Worm (Caenorhabditis elegans) whole organism, L4 larva: Measurements from ENCODE around the gene C15H9.4.

Experiments
- D1046.2 ChIP-seq: fragments of 200-800 bp; sonication (Bioruptor generic); IDR thresholded peaks from 2 replicates; pipeline ENCODE4 v1.3.6; 2022; ENCODE audit warnings: missing genetic modification characterization, missing compliant biosample characterization
- F10B5.3 ChIP-seq: sonication (generic microtip); optimal IDR thresholded peaks from 2 replicates; lab custom pipeline; 2016; ENCODE audit warnings: mild to moderate bottlenecking, missing genetic modification characterization, missing compliant biosample characterization
- F37D6.2 ChIP-seq: sonication (generic microtip); optimal IDR thresholded peaks from 2 replicates; lab custom pipeline; 2016; ENCODE audit warnings: mild to moderate bottlenecking, missing genetic modification characterization, missing compliant biosample characterization
- R02D3.7 ChIP-seq: fragments of 150-350 bp; sonication (generic microtip); optimal IDR thresholded peaks from 3 replicates; lab custom pipeline; 2014; ENCODE audit warnings: missing biosample characterization, missing genetic modification characterization
- T26A8.4 ChIP-seq: fragments of 200-800 bp; sonication (Bioruptor generic); IDR thresholded peaks from 2 replicates; pipeline ENCODE4 v1.3.6; 2022; ENCODE audit warnings: missing genetic modification characterization, missing compliant biosample characterization
- Y75B8A.6 ChIP-seq: fragments of 200-800 bp; sonication (Bioruptor generic); IDR thresholded peaks from 2 replicates; pipeline ENCODE4 v1.3.6; 2022; ENCODE audit warnings: missing genetic modification reagents, missing genetic modification characterization, missing compliant biosample characterization
- aha-1 ChIP-seq: fragments of 150-350 bp; peaks from one replicate; lab custom pipeline; 2014; ENCODE audit warnings: missing biosample characterization, missing genetic modification characterization
- arid-1 ChIP-seq: fragments of 200-800 bp; sonication (Bioruptor generic); conservative IDR thresholded peaks from 2 replicates; pipeline ENCODE4 v1.3.6; 2022; ENCODE audit warnings: missing genetic modification reagents, missing genetic modification characterization, missing compliant biosample characterization
- ceh-28 ChIP-seq: fragments of 150-350 bp; optimal IDR thresholded peaks from 2 replicates; lab custom pipeline; 2014; ENCODE audit warnings: missing biosample characterization, missing genetic modification reagents, missing genetic modification characterization
- ceh-44 ChIP-seq: fragments of 200-800 bp; sonication (Bioruptor generic); IDR thresholded peaks from 2 replicates; pipeline ENCODE4 v1.3.6; 2022; ENCODE audit warnings: missing genetic modification reagents, missing genetic modification characterization, missing compliant biosample characterization
- ceh-62 ChIP-seq: sonication (generic microtip); optimal IDR thresholded peaks from 2 replicates; lab custom pipeline; 2017; ENCODE audit warnings: missing biosample characterization, missing genetic modification characterization
- cey-2 ChIP-seq: sonication (generic microtip); optimal IDR thresholded peaks from 3 replicates; lab custom pipeline; 2017; ENCODE audit warnings: missing genetic modification characterization, mild to moderate bottlenecking, missing compliant biosample characterization, antibody characterized with exemption, borderline replicate concordance; ENCODE audit not compliant: insufficient read depth
- ctbp-1 ChIP-seq: fragments of 200-800 bp; sonication (Bioruptor generic); IDR thresholded peaks from 2 replicates; pipeline ENCODE4 v1.3.6; 2022; ENCODE audit warnings: missing genetic modification reagents, missing genetic modification characterization, missing compliant biosample characterization
- dmd-6 ChIP-seq: fragments of 200-800 bp; sonication (Bioruptor generic); IDR thresholded peaks from 2 replicates; pipeline ENCODE4 v1.3.6; 2022; ENCODE audit warnings: missing genetic modification reagents, missing genetic modification characterization, missing compliant biosample characterization
- dve-1 ChIP-seq: sonication (generic microtip); optimal IDR thresholded peaks from 2 replicates; lab custom pipeline; 2017; ENCODE audit warnings: antibody characterized with exemption, mild to moderate bottlenecking, missing genetic modification characterization, missing compliant biosample characterization; ENCODE audit not compliant: insufficient read depth
- egl-27 ChIP-seq: sonication (generic microtip); optimal IDR thresholded peaks from 3 replicates; lab custom pipeline; 2017; ENCODE audit warnings: missing biosample characterization, missing genetic modification reagents, missing genetic modification characterization
- egl-43 ChIP-seq: fragments of 200-800 bp; sonication (Bioruptor generic); IDR thresholded peaks from 2 replicates; pipeline ENCODE4 v1.3.6; 2022; ENCODE audit warnings: missing genetic modification reagents, missing genetic modification characterization, missing compliant biosample characterization
- hif-1 ChIP-seq, 2 experiments: sonication (generic microtip); optimal IDR thresholded peaks; 2 replicates each; lab custom pipeline; 2016 to 2017; ENCODE audit warnings: missing compliant biosample characterization in 2 of 2, missing genetic modification characterization in 2 of 2, missing genetic modification reagents in 2 of 2, missing genotype in 2 of 2, mild to moderate bottlenecking in 1 of 2
- hlh-11 ChIP-seq: fragments of 200-800 bp; sonication (Bioruptor generic); optimal IDR thresholded peaks from 2 replicates; lab custom pipeline; 2018; ENCODE audit warnings: mild to moderate bottlenecking, missing genetic modification characterization, missing compliant biosample characterization
- hlh-30 ChIP-seq: sonication (generic microtip); optimal IDR thresholded peaks from 2 replicates; lab custom pipeline; 2017; ENCODE audit warnings: antibody characterized with exemption, mild to moderate bottlenecking, missing genetic modification characterization, missing compliant biosample characterization; ENCODE audit not compliant: insufficient read depth
- hmg-1.1 ChIP-seq: fragments of 200-800 bp; sonication (Bioruptor generic); IDR thresholded peaks from 2 replicates; pipeline ENCODE4 v1.3.6; 2022; ENCODE audit warnings: missing genetic modification reagents, missing genetic modification characterization, missing compliant biosample characterization
- lin-13 ChIP-seq: fragments of 150-350 bp; optimal IDR thresholded peaks from 2 replicates; lab custom pipeline; 2014; ENCODE audit warnings: missing biosample characterization, missing genetic modification reagents, missing genetic modification characterization
- lir-3 ChIP-seq: sonication (generic microtip); optimal IDR thresholded peaks from 2 replicates; lab custom pipeline; 2016; ENCODE audit warnings: mild to moderate bottlenecking, missing genetic modification characterization, missing compliant biosample characterization
- lsy-2 ChIP-seq, 2 experiments: fragments of 150-350 bp in 1 of 2; sonication (generic microtip) in 1 of 2; optimal IDR thresholded peaks; 2 replicates each; lab custom pipeline; 2014 to 2017; ENCODE audit warnings: missing biosample characterization in 2 of 2, missing genetic modification characterization in 2 of 2
- madf-9 ChIP-seq: fragments of 200-800 bp; sonication (Bioruptor generic); conservative IDR thresholded peaks from 2 replicates; pipeline ENCODE4 v1.3.6; 2022; ENCODE audit warnings: missing genetic modification reagents, missing genetic modification characterization, missing compliant biosample characterization
- mdl-1 ChIP-seq, 2 experiments: fragments of 150-350 bp in 1 of 2; sonication (generic microtip) in 1 of 2; optimal IDR thresholded peaks; 2 replicates each; lab custom pipeline; 2014 to 2017; ENCODE audit warnings: missing biosample characterization in 2 of 2, missing genetic modification characterization in 2 of 2
- mdt-29 ChIP-seq: fragments of 200-800 bp; sonication (Bioruptor generic); IDR thresholded peaks from 2 replicates; pipeline ENCODE4 v1.3.6; 2022; ENCODE audit warnings: missing genetic modification reagents, missing genetic modification characterization, missing compliant biosample characterization
- mep-1 ChIP-seq: fragments of 150-350 bp; sonication (generic microtip); optimal IDR thresholded peaks from 3 replicates; lab custom pipeline; 2014; ENCODE audit warnings: missing biosample characterization, missing genetic modification characterization
- mes-2 ChIP-seq: sonication (generic microtip); optimal IDR thresholded peaks from 2 replicates; lab custom pipeline; 2016; ENCODE audit warnings: missing genotype, mild to moderate bottlenecking, missing genetic modification characterization, missing compliant biosample characterization; ENCODE audit not compliant: poor library complexity, severe bottlenecking
- mxl-2 ChIP-seq: fragments of 200-800 bp; sonication (Bioruptor generic); conservative IDR thresholded peaks from 2 replicates; pipeline ENCODE4 v1.3.6; 2022; ENCODE audit warnings: missing genetic modification reagents, missing genetic modification characterization, missing compliant biosample characterization
- nhr-102 ChIP-seq: sonication (generic microtip); optimal IDR thresholded peaks from 2 replicates; lab custom pipeline; 2016; ENCODE audit warnings: mild to moderate bottlenecking, missing genetic modification characterization, moderate library complexity, missing compliant biosample characterization
- nhr-11 ChIP-seq: fragments of 150-350 bp; optimal IDR thresholded peaks from 2 replicates; lab custom pipeline; 2014; ENCODE audit warnings: missing biosample characterization, missing genetic modification characterization
- nhr-237 ChIP-seq: sonication (generic microtip); optimal IDR thresholded peaks from 2 replicates; lab custom pipeline; 2017; ENCODE audit warnings: missing biosample characterization, missing genetic modification characterization
- nhr-28 ChIP-seq: fragments of 150-350 bp; optimal IDR thresholded peaks from 2 replicates; lab custom pipeline; 2014; ENCODE audit warnings: missing biosample characterization, missing genetic modification characterization
- nhr-77 ChIP-seq: fragments of 150-350 bp; optimal IDR thresholded peaks from 2 replicates; lab custom pipeline; 2014; ENCODE audit warnings: missing biosample characterization, missing genetic modification characterization
- pha-4 ChIP-seq, 2 experiments: fragments of 150-350 bp in 1 of 2; fragments of 200-800 bp in 1 of 2; sonication (Bioruptor generic) in 1 of 2; IDR thresholded peaks in 1 of 2; optimal IDR thresholded peaks in 1 of 2; 2 replicates each; pipeline versions ENCODE4 v1.3.6 to Lab custom; 2014 to 2022; ENCODE audit warnings: missing genetic modification characterization in 2 of 2, missing genetic modification reagents in 2 of 2, missing biosample characterization in 1 of 2, missing compliant biosample characterization in 1 of 2
- php-3 ChIP-seq: fragments of 200-800 bp; sonication (Bioruptor generic); IDR thresholded peaks from 2 replicates; pipeline ENCODE4 v1.3.6; 2022; ENCODE audit warnings: missing genetic modification reagents, missing genetic modification characterization, missing compliant biosample characterization
- rbr-2 ChIP-seq: sonication (generic microtip); optimal IDR thresholded peaks from 2 replicates; lab custom pipeline; 2016; ENCODE audit warnings: missing genotype, missing genetic modification characterization, missing compliant biosample characterization
- set-16 ChIP-seq: fragments of 200-800 bp; sonication (Bioruptor generic); IDR thresholded peaks from 2 replicates; pipeline ENCODE4 v1.3.6; 2022; ENCODE audit warnings: missing genetic modification reagents, missing genetic modification characterization, missing compliant biosample characterization
- snpc-1.2 ChIP-seq: fragments of 200-800 bp; sonication (Bioruptor generic); IDR thresholded peaks from 2 replicates; pipeline ENCODE4 v1.3.6; 2022; ENCODE audit warnings: missing genetic modification reagents, missing genetic modification characterization, missing compliant biosample characterization
- spr-1 ChIP-seq: sonication (generic microtip); optimal IDR thresholded peaks from 2 replicates; lab custom pipeline; 2016; ENCODE audit warnings: mild to moderate bottlenecking, missing genetic modification characterization, missing compliant biosample characterization
- tag-97 ChIP-seq: fragments of 200-800 bp; sonication (Bioruptor generic); IDR thresholded peaks from 2 replicates; pipeline ENCODE4 v1.3.6; 2022; ENCODE audit warnings: missing genetic modification characterization, missing compliant biosample characterization
- tra-1 ChIP-seq: fragments of 200-800 bp; sonication (Bioruptor generic); IDR thresholded peaks from 2 replicates; pipeline ENCODE4 v1.3.6; 2022; ENCODE audit warnings: missing genetic modification reagents, missing genetic modification characterization, missing compliant biosample characterization
- unc-39 ChIP-seq: sonication (generic microtip); optimal IDR thresholded peaks from 2 replicates; lab custom pipeline; 2017; ENCODE audit warnings: missing biosample characterization, missing genetic modification characterization
- unc-62 ChIP-seq, 3 experiments: fragments of 150-350 bp in 1 of 3; sonication (generic microtip); optimal IDR thresholded peaks in 2 of 3; peaks in 1 of 3; 1 replicate in 1 of 3; 2 replicates in 2 of 3; lab custom pipeline; 2014 to 2017; ENCODE audit warnings: missing biosample characterization in 3 of 3, missing genetic modification characterization in 3 of 3, missing genetic modification reagents in 3 of 3, missing genotype in 1 of 3
- vab-7 ChIP-seq: fragments of 200-800 bp; sonication (Bioruptor generic); IDR thresholded peaks from 2 replicates; pipeline ENCODE4 v1.3.6; 2022; ENCODE audit warnings: missing genetic modification reagents, missing genetic modification characterization, missing compliant biosample characterization

C15H9.4 gene

DNA sequence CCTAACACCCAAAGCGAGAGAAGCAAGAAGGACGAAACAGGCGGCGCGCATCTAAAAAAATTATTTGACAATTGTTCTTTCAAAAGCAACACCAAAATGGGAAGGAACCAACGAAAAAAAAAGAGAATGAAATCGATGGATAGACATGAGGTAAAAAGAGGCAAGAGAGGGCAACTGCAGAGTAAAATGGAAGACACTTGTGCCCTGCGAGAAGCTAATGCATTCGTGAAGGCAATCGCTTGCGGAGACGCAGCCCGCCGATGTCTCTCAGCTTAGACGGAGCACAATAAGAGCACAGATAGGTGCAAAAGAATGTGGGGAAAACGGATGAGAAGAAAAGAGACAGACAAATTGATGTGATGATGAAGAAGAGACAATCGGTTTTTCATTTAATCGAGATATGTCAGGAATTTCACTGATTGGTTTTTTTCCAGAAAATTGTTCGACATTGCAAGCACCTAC, 30.8 kb downstream of the C15H9.4 start, which contains the start of gene C15H9.9:
Gene C15H9.9, minus strand, starts transcription at position 51 of the 462 bp plus-strand sequence.
- TF ChIP-seq madf-9 (GFP tag; lab: Robert Waterston, UW) (0 out of 2 replicates have a peak, but pooled peaks have one; percentile 13), tra-1 (GFP tag; lab: Robert Waterston, UW) (no peak), unc-62 (GFP tag; optimal IDR thresholded peaks at IDR 0.05 in 1 of 2; lab: Kevin White, UChicago) (peak in 1 of 2 experiments; percentile 24), unc-62 (tag; optimal IDR thresholded peaks at IDR 0.05; lab: Kevin White, UChicago) (no peak), T26A8.4 (GFP tag; lab: Robert Waterston, UW) (0 out of 2 replicates have a peak, but pooled peaks have one; percentile 9), hmg-1.1 (GFP tag; lab: Robert Waterston, UW) (peak; percentile 52; the same call in 1 of the 2 replicates), lin-13 (peak; percentile 17), nhr-11 (tag; lab: Kevin White, UChicago) (no peak), nhr-102 (tag; lab: Kevin White, UChicago) (no peak), rbr-2 (tag; lab: Kevin White, UChicago) (peak; percentile 2), R02D3.7 (no peak), unc-39 (tag; lab: Kevin White, UChicago) (no peak), hlh-11 (peak; percentile 42), ctbp-1 (GFP tag; lab: Robert Waterston, UW) (peak; percentile 69), hlh-30 (tag; lab: Kevin White, UChicago) (peak; percentile 2), ceh-28 (tag; lab: Kevin White, UChicago) (no peak), spr-1 (tag; lab: Kevin White, UChicago) (no peak), set-16 (no peak), nhr-28 (tag; lab: Kevin White, UChicago) (peak; percentile 38), php-3 (GFP tag; lab: Robert Waterston, UW) (0 out of 2 replicates have a peak, but pooled peaks have one; percentile 17), hif-1 (tag; optimal IDR thresholded peaks at IDR 0.05; lab: Kevin White, UChicago) (no peak), dmd-6 (peak; percentile 44; the same call in 1 of the 2 replicates), vab-7 (GFP tag; lab: Robert Waterston, UW) (no peak), mep-1 (tag; lab: Kevin White, UChicago) (peak; percentile 37), arid-1 (no peak), F37D6.2 (tag; lab: Kevin White, UChicago) (peak; percentile 21), lsy-2 (tag; optimal IDR thresholded peaks at IDR 0.05; lab: Kevin White, UChicago) (peak in 1 of 2 experiments; percentile 35), mes-2 (tag; lab: Kevin White, UChicago) (peak; percentile 33), cey-2 (tag; lab: Kevin White, UChicago) (no peak), nhr-77 (no peak), ceh-62 (tag; lab: Kevin White, UChicago) (no peak), F10B5.3 (tag; lab: Kevin White, UChicago) (no peak), snpc-1.2 (GFP tag; lab: Robert Waterston, UW) (no peak), Y75B8A.6 (GFP tag; lab: Robert Waterston, UW) (no peak), lir-3 (tag; lab: Kevin White, UChicago) (no peak), egl-27 (no peak), tag-97 (GFP tag; lab: Robert Waterston, UW) (no peak), pha-4 (GFP tag; IDR thresholded peaks at IDR 0.05; lab: Robert Waterston, UW) (no peak; the same call in 1 of the 2 replicates), pha-4 (tag; optimal IDR thresholded peaks at IDR 0.05; lab: Kevin White, UChicago) (no peak), mdt-29 (no peak), aha-1 (tag; lab: Kevin White, UChicago) (peak; percentile 98), dve-1 (no peak), mdl-1 (tag; optimal IDR thresholded peaks at IDR 0.05; lab: Kevin White, UChicago) (peak in 1 of 2 experiments; percentile 9), nhr-237 (tag; lab: Kevin White, UChicago) (no peak), ceh-44 (GFP tag; lab: Robert Waterston, UW) (no peak), mxl-2 (no peak), egl-43 (0 out of 2 replicates have a peak, but pooled peaks have one; percentile 38), D1046.2 (GFP tag; lab: Robert Waterston, UW) (no peak)
